Worm (Caenorhabditis elegans) whole organism, L4 larva: ENCODE measurements around the gene T06D8.9.

Source experiments
- D1046.2 ChIP-seq: fragments of 200-800 bp; sonication (Bioruptor generic); IDR thresholded peaks from 2 replicates; pipeline ENCODE4 v1.3.6; 2022; ENCODE audit warnings: missing genetic modification characterization, missing compliant biosample characterization
- F37D6.2 ChIP-seq: sonication (generic microtip); optimal IDR thresholded peaks from 2 replicates; lab custom pipeline; 2016; ENCODE audit warnings: mild to moderate bottlenecking, missing genetic modification characterization, missing compliant biosample characterization
- Y48G9A.11 ChIP-seq: fragments of 200-800 bp; sonication (Bioruptor generic); IDR thresholded peaks from 2 replicates; pipeline ENCODE4 v1.3.6; 2022; ENCODE audit warnings: missing genetic modification reagents, missing genetic modification characterization, missing compliant biosample characterization
- Y5F2A.4 ChIP-seq: fragments of 200-800 bp; sonication (Bioruptor generic); optimal IDR thresholded peaks from 2 replicates; lab custom pipeline; 2018; ENCODE audit warnings: mild to moderate bottlenecking, missing genetic modification characterization, missing compliant biosample characterization
- ZK337.2 ChIP-seq: fragments of 200-800 bp; sonication (Bioruptor generic); IDR thresholded peaks from 2 replicates; pipeline ENCODE4 v1.3.6; 2022; ENCODE audit warnings: missing genetic modification reagents, missing genetic modification characterization, missing compliant biosample characterization
- aly-2 ChIP-seq: sonication (generic microtip); optimal IDR thresholded peaks from 2 replicates; lab custom pipeline; 2018; ENCODE audit warnings: missing biosample characterization, missing genetic modification characterization
- ama-1 ChIP-seq: fragments of 150-350 bp; optimal IDR thresholded peaks from 2 replicates; lab custom pipeline; 2014; ENCODE audit warnings: inconsistent platforms, mixed read lengths
- arid-1 ChIP-seq: fragments of 200-800 bp; sonication (Bioruptor generic); conservative IDR thresholded peaks from 2 replicates; pipeline ENCODE4 v1.3.6; 2022; ENCODE audit warnings: missing genetic modification reagents, missing genetic modification characterization, missing compliant biosample characterization
- attf-4 ChIP-seq: sonication (generic microtip); optimal IDR thresholded peaks from 3 replicates; lab custom pipeline; 2017; ENCODE audit warnings: missing biosample characterization, missing genetic modification characterization
- ceh-20 ChIP-seq: fragments of 200-800 bp; sonication (Bioruptor generic); IDR thresholded peaks from 2 replicates; pipeline ENCODE4 v1.3.6; 2022; ENCODE audit warnings: missing genetic modification reagents, missing genetic modification characterization, missing compliant biosample characterization
- ceh-28 ChIP-seq: fragments of 150-350 bp; optimal IDR thresholded peaks from 2 replicates; lab custom pipeline; 2014; ENCODE audit warnings: missing biosample characterization, missing genetic modification reagents, missing genetic modification characterization
- ceh-32 ChIP-seq: sonication (generic microtip); optimal IDR thresholded peaks from 2 replicates; lab custom pipeline; 2016; ENCODE audit warnings: mild to moderate bottlenecking, missing genetic modification characterization, missing compliant biosample characterization; ENCODE audit not compliant: poor library complexity
- ceh-62 ChIP-seq: sonication (generic microtip); optimal IDR thresholded peaks from 2 replicates; lab custom pipeline; 2017; ENCODE audit warnings: missing biosample characterization, missing genetic modification characterization
- ceh-82 ChIP-seq: sonication (generic microtip); optimal IDR thresholded peaks from 2 replicates; lab custom pipeline; 2017; ENCODE audit warnings: missing biosample characterization, missing genetic modification characterization
- ctbp-1 ChIP-seq: fragments of 200-800 bp; sonication (Bioruptor generic); IDR thresholded peaks from 2 replicates; pipeline ENCODE4 v1.3.6; 2022; ENCODE audit warnings: missing genetic modification reagents, missing genetic modification characterization, missing compliant biosample characterization
- daf-12 ChIP-seq: fragments of 150-350 bp; optimal IDR thresholded peaks from 2 replicates; lab custom pipeline; 2014; ENCODE audit warnings: missing biosample characterization, missing genetic modification reagents, missing genetic modification characterization
- daf-16 ChIP-seq, 3 experiments: sonication (generic microtip); optimal IDR thresholded peaks; 2 replicates each; lab custom pipeline; 2016 to 2017; ENCODE audit warnings: missing genetic modification characterization in 3 of 3, missing genetic modification reagents in 3 of 3, mild to moderate bottlenecking in 2 of 3, missing compliant biosample characterization in 2 of 3, missing biosample characterization in 1 of 3, moderate library complexity in 1 of 3
- dmd-6 ChIP-seq: fragments of 200-800 bp; sonication (Bioruptor generic); IDR thresholded peaks from 2 replicates; pipeline ENCODE4 v1.3.6; 2022; ENCODE audit warnings: missing genetic modification reagents, missing genetic modification characterization, missing compliant biosample characterization
- dpl-1 ChIP-seq: fragments of 150-350 bp; optimal IDR thresholded peaks from 2 replicates; lab custom pipeline; 2014; ENCODE audit warnings: missing biosample characterization, missing genetic modification reagents, missing genetic modification characterization
- egl-27 ChIP-seq: sonication (generic microtip); optimal IDR thresholded peaks from 3 replicates; lab custom pipeline; 2017; ENCODE audit warnings: missing biosample characterization, missing genetic modification reagents, missing genetic modification characterization
- egl-43 ChIP-seq: fragments of 200-800 bp; sonication (Bioruptor generic); IDR thresholded peaks from 2 replicates; pipeline ENCODE4 v1.3.6; 2022; ENCODE audit warnings: missing genetic modification reagents, missing genetic modification characterization, missing compliant biosample characterization
- hlh-11 ChIP-seq: fragments of 200-800 bp; sonication (Bioruptor generic); optimal IDR thresholded peaks from 2 replicates; lab custom pipeline; 2018; ENCODE audit warnings: mild to moderate bottlenecking, missing genetic modification characterization, missing compliant biosample characterization
- lim-7 ChIP-seq: fragments of 200-800 bp; sonication (Bioruptor generic); IDR thresholded peaks from 2 replicates; pipeline ENCODE4 v1.3.6; 2022; ENCODE audit warnings: missing genetic modification characterization, missing compliant biosample characterization
- lin-13 ChIP-seq: fragments of 150-350 bp; optimal IDR thresholded peaks from 2 replicates; lab custom pipeline; 2014; ENCODE audit warnings: missing biosample characterization, missing genetic modification reagents, missing genetic modification characterization
- lin-29 ChIP-seq: fragments of 200-800 bp; sonication (Bioruptor generic); IDR thresholded peaks from 2 replicates; pipeline ENCODE4 v1.3.6; 2022; ENCODE audit warnings: missing genetic modification reagents, missing genetic modification characterization, missing compliant biosample characterization
- lin-38 ChIP-seq: fragments of 200-800 bp; sonication (Bioruptor generic); IDR thresholded peaks from 2 replicates; pipeline ENCODE4 v1.3.6; 2022; ENCODE audit warnings: missing genetic modification reagents, missing genetic modification characterization, missing compliant biosample characterization
- lin-39 ChIP-seq: fragments of 150-350 bp; optimal IDR thresholded peaks from 2 replicates; lab custom pipeline; 2014; ENCODE audit warnings: missing biosample characterization, missing genetic modification reagents, missing genetic modification characterization
- lsy-2 ChIP-seq, 2 experiments: fragments of 150-350 bp in 1 of 2; sonication (generic microtip) in 1 of 2; optimal IDR thresholded peaks; 2 replicates each; lab custom pipeline; 2014 to 2017; ENCODE audit warnings: missing biosample characterization in 2 of 2, missing genetic modification characterization in 2 of 2
- madf-5 ChIP-seq, 2 experiments: fragments of 200-800 bp; sonication (Bioruptor generic); IDR thresholded peaks; 2 replicates each; pipeline ENCODE4 v1.3.6; 2022; ENCODE audit warnings: missing compliant biosample characterization in 2 of 2, missing genetic modification characterization in 2 of 2
- mdt-29 ChIP-seq: fragments of 200-800 bp; sonication (Bioruptor generic); IDR thresholded peaks from 2 replicates; pipeline ENCODE4 v1.3.6; 2022; ENCODE audit warnings: missing genetic modification reagents, missing genetic modification characterization, missing compliant biosample characterization
- mep-1 ChIP-seq: fragments of 150-350 bp; sonication (generic microtip); optimal IDR thresholded peaks from 3 replicates; lab custom pipeline; 2014; ENCODE audit warnings: missing biosample characterization, missing genetic modification characterization
- mxl-2 ChIP-seq: fragments of 200-800 bp; sonication (Bioruptor generic); conservative IDR thresholded peaks from 2 replicates; pipeline ENCODE4 v1.3.6; 2022; ENCODE audit warnings: missing genetic modification reagents, missing genetic modification characterization, missing compliant biosample characterization
- nhr-10 ChIP-seq: fragments of 150-350 bp; optimal IDR thresholded peaks from 2 replicates; lab custom pipeline; 2014; ENCODE audit warnings: missing biosample characterization, missing genetic modification characterization
- nhr-111 ChIP-seq: fragments of 200-800 bp; sonication (Bioruptor generic); optimal IDR thresholded peaks from 2 replicates; lab custom pipeline; 2018; ENCODE audit warnings: mild to moderate bottlenecking, missing genetic modification characterization, missing compliant biosample characterization
- nhr-237 ChIP-seq: sonication (generic microtip); optimal IDR thresholded peaks from 2 replicates; lab custom pipeline; 2017; ENCODE audit warnings: missing biosample characterization, missing genetic modification characterization
- nhr-28 ChIP-seq: fragments of 150-350 bp; optimal IDR thresholded peaks from 2 replicates; lab custom pipeline; 2014; ENCODE audit warnings: missing biosample characterization, missing genetic modification characterization
- nhr-6 ChIP-seq: fragments of 150-350 bp; optimal IDR thresholded peaks from 2 replicates; lab custom pipeline; 2014; ENCODE audit warnings: missing biosample characterization, missing genetic modification characterization
- nhr-77 ChIP-seq: fragments of 150-350 bp; optimal IDR thresholded peaks from 2 replicates; lab custom pipeline; 2014; ENCODE audit warnings: missing biosample characterization, missing genetic modification characterization
- rbr-2 ChIP-seq: sonication (generic microtip); optimal IDR thresholded peaks from 2 replicates; lab custom pipeline; 2016; ENCODE audit warnings: missing genotype, missing genetic modification characterization, missing compliant biosample characterization
- tra-1 ChIP-seq: fragments of 200-800 bp; sonication (Bioruptor generic); IDR thresholded peaks from 2 replicates; pipeline ENCODE4 v1.3.6; 2022; ENCODE audit warnings: missing genetic modification reagents, missing genetic modification characterization, missing compliant biosample characterization
- unc-62 ChIP-seq, 3 experiments: fragments of 150-350 bp in 1 of 3; sonication (generic microtip); optimal IDR thresholded peaks in 2 of 3; peaks in 1 of 3; 1 replicate in 1 of 3; 2 replicates in 2 of 3; lab custom pipeline; 2014 to 2017; ENCODE audit warnings: missing biosample characterization in 3 of 3, missing genetic modification characterization in 3 of 3, missing genetic modification reagents in 3 of 3, missing genotype in 1 of 3
- vab-7 ChIP-seq: fragments of 200-800 bp; sonication (Bioruptor generic); IDR thresholded peaks from 2 replicates; pipeline ENCODE4 v1.3.6; 2022; ENCODE audit warnings: missing genetic modification reagents, missing genetic modification characterization, missing compliant biosample characterization
- zag-1 ChIP-seq: fragments of 150-350 bp; optimal IDR thresholded peaks from 2 replicates; lab custom pipeline; 2014; ENCODE audit warnings: missing biosample characterization, missing genetic modification characterization
- zip-11 ChIP-seq: fragments of 200-800 bp; sonication (Bioruptor generic); IDR thresholded peaks from 2 replicates; pipeline ENCODE4 v1.3.6; 2022; ENCODE audit warnings: missing genetic modification characterization, missing compliant biosample characterization
- ztf-11 ChIP-seq: fragments of 150-350 bp; optimal IDR thresholded peaks from 2 replicates; lab custom pipeline; 2014; ENCODE audit warnings: missing biosample characterization, missing genetic modification characterization
- ztf-7 ChIP-seq: fragments of 150-350 bp; optimal IDR thresholded peaks from 2 replicates; lab custom pipeline; 2014; ENCODE audit warnings: missing biosample characterization, missing genetic modification characterization

T06D8.9 gene

DNA sequence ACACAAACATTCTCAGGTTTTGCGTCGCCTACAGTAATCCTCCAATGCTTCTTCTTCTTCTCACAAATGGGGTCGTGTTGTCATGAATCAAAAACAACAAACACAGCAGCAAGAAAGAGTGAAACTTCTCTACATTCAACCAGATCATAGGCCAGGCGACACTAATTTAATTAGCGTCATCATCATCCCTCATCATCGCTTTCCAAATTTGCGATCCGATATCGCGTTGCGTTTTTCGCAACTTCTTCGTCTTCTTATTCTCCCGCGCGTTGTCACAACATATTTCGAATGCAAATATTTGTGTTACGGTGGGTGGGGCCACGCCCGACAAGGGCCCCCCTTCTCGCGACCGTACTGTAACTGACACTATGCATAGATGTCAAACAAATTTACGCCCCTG, 47.0 kb downstream of the T06D8.9 start:
- TF ChIP-seq nhr-10 (tag; lab: Kevin White, UChicago) = no peak
- TF ChIP-seq ztf-11 = no peak
- no peak for TF ChIP-seq zip-11 (GFP tag; lab: Robert Waterston, UW)
- peak in 1 of 2 experiments; percentile 82 for TF ChIP-seq unc-62 (GFP tag; optimal IDR thresholded peaks at IDR 0.05 in 1 of 2; lab: Kevin White, UChicago)
- TF ChIP-seq unc-62 (tag; optimal IDR thresholded peaks at IDR 0.05; lab: Kevin White, UChicago) = no peak
- no peak for TF ChIP-seq mxl-2 (GFP tag; lab: Robert Waterston, UW)

DNA sequence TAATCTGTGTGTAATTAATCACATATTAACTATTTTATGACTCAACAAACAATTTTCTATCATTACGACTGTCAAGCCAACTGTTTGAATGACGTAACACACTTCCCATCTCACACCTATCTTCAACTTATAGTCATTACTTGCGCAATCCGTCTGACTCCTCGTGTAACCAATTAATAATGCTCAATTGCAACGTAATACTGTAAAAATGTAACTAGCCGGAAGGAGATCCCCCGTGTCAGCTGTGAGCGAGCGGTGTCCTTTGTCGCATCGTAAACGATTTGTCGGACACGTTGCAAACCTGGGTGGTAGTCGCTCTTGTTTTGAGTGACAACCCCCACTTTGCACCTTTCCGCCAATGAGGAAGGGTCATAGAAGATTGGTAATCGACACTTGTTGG, 48.8 kb downstream of the T06D8.9 start:
- no peak for TF ChIP-seq nhr-237
- no peak for TF ChIP-seq nhr-111 (GFP tag; lab: Kevin White, UChicago)
- TF ChIP-seq daf-12 (tag; lab: Kevin White, UChicago) = no peak
- TF ChIP-seq ceh-82 (tag; lab: Kevin White, UChicago) = no peak
- TF ChIP-seq nhr-77 = no peak
- TF ChIP-seq ceh-62 = no peak
- no peak for TF ChIP-seq D1046.2 (GFP tag; lab: Robert Waterston, UW)
- TF ChIP-seq lin-39 (tag; lab: Kevin White, UChicago) = no peak

DNA sequence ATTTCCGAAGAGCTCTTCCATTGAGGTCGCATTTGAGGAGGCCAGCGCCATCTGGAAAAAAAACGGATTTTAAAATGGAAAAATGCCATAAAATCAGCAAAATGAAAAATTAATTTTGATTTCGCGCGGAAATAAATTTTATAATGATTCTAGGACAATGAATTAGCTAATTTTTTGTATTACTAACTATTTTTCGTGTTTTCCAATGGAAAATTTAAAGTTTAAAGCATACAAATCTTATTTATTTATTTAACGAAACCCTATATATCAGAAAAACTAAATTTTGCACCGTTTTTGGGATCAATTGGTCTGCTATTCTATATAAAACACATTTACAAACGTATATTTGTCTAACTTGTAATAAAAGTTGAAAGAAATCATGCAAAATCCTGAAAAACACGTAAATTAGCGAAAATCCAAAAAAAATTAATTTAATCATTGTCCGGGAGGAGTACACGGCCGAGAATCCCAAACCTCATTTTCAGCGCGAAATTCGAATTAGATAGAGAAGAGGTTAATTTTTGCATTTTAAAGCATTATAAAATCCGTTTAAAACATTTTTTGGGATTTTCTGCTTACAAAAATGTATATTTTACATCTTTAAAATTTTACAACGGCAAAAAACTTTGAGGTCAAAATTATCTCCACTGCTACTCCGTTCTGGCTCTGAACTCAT, 50.9 kb downstream of the T06D8.9 start, which contains the start of gene C47G2.3:
TSS of gene C47G2.3 (minus strand) at position 51 of the 676 bp plus-strand sequence.
- TF ChIP-seq D1046.2 (GFP tag; lab: Robert Waterston, UW) (no peak), ztf-11 (no peak), madf-5 (GFP tag; IDR thresholded peaks at IDR 0.05; lab: Robert Waterston, UW) (no peak), Y48G9A.11 (GFP tag; lab: Robert Waterston, UW) (no peak), F37D6.2 (no peak), daf-16 (GFP tag; optimal IDR thresholded peaks at IDR 0.05; lab: Kevin White, UChicago) (no peak), daf-16 (tag; optimal IDR thresholded peaks at IDR 0.05; lab: Kevin White, UChicago) (peak; percentile 32), unc-62 (GFP tag; optimal IDR thresholded peaks at IDR 0.05 in 1 of 2; lab: Kevin White, UChicago) (no peak), unc-62 (tag; optimal IDR thresholded peaks at IDR 0.05; lab: Kevin White, UChicago) (no peak), lin-29 (GFP tag; lab: Robert Waterston, UW) (no peak), egl-27 (tag; lab: Kevin White, UChicago) (no peak), ZK337.2 (GFP tag; lab: Robert Waterston, UW) (peak; percentile 79), lin-38 (GFP tag; lab: Robert Waterston, UW) (peak; percentile 79), ceh-32 (no peak), nhr-237 (no peak), ctbp-1 (GFP tag; lab: Robert Waterston, UW) (no peak), ztf-7 (no peak), lim-7 (GFP tag; lab: Robert Waterston, UW) (no peak), dpl-1 (peak; percentile 90), lin-13 (no peak), egl-43 (no peak), arid-1 (no peak), daf-12 (tag; lab: Kevin White, UChicago) (no peak), ceh-28 (no peak), mep-1 (tag; lab: Kevin White, UChicago) (peak; percentile 55), ama-1 (lab: Kevin White, UChicago) (no peak), attf-4 (tag; lab: Kevin White, UChicago) (no peak), tra-1 (no peak), mxl-2 (GFP tag; lab: Robert Waterston, UW) (no peak), nhr-28 (tag; lab: Kevin White, UChicago) (no peak), hlh-11 (peak; percentile 27), lsy-2 (tag; optimal IDR thresholded peaks at IDR 0.05; lab: Kevin White, UChicago) (peak in 1 of 2 experiments; percentile 73), mdt-29 (no peak), nhr-6 (tag; lab: Kevin White, UChicago) (peak; percentile 58), dmd-6 (GFP tag; lab: Robert Waterston, UW) (peak; percentile 51), zag-1 (tag; lab: Kevin White, UChicago) (no peak), ceh-20 (no peak), rbr-2 (tag; lab: Kevin White, UChicago) (peak; percentile 25), aly-2 (tag; lab: Kevin White, UChicago) (no peak), vab-7 (GFP tag; lab: Robert Waterston, UW) (no peak), Y5F2A.4 (GFP tag; lab: Kevin White, UChicago) (no peak)
